Worm (Caenorhabditis elegans) whole organism, young adult: ENCODE measurements around the gene cpt-4.

Experiments used
- B0019.2 ChIP-seq: fragments of 200-800 bp; sonication (Bioruptor generic); conservative IDR thresholded peaks from 2 replicates; pipeline ENCODE4 v1.3.6; 2022; ENCODE audit warnings: missing genetic modification reagents, missing genetic modification characterization, missing compliant biosample characterization
- B0261.1 ChIP-seq: sonication (generic microtip); optimal IDR thresholded peaks from 2 replicates; lab custom pipeline; 2016; ENCODE audit warnings: mild to moderate bottlenecking, missing genetic modification characterization, moderate library complexity, missing compliant biosample characterization
- D2030.7 ChIP-seq: fragments of 200-800 bp; sonication (Bioruptor generic); IDR thresholded peaks from 2 replicates; pipeline ENCODE4 v1.3.6; 2022; ENCODE audit warnings: missing genetic modification reagents, missing genetic modification characterization, missing compliant biosample characterization
- F23B12.7 ChIP-seq: sonication (generic microtip); optimal IDR thresholded peaks from 2 replicates; lab custom pipeline; 2017; ENCODE audit warnings: missing genetic modification characterization, mild to moderate bottlenecking, missing compliant biosample characterization, antibody characterized with exemption, moderate library complexity; ENCODE audit not compliant: insufficient read depth
- Y53F4B.3 ChIP-seq: fragments of 200-800 bp; sonication (Bioruptor generic); IDR thresholded peaks from 2 replicates; pipeline ENCODE4 v1.3.6; 2022; ENCODE audit warnings: missing genetic modification reagents, missing genetic modification characterization, missing compliant biosample characterization
- Y53G8AR.9 ChIP-seq: fragments of 200-800 bp; sonication (Bioruptor generic); conservative IDR thresholded peaks from 2 replicates; pipeline ENCODE4 v1.3.6; 2022; ENCODE audit warnings: missing genetic modification reagents, missing genetic modification characterization, missing compliant biosample characterization
- Y79H2A.3 ChIP-seq: fragments of 200-800 bp; sonication (Bioruptor generic); conservative IDR thresholded peaks from 2 replicates; pipeline ENCODE4 v1.3.6; 2022; ENCODE audit warnings: missing genetic modification reagents, missing genetic modification characterization, missing compliant biosample characterization
- attf-3 ChIP-seq: fragments of 200-800 bp; sonication (Bioruptor generic); conservative IDR thresholded peaks from 2 replicates; pipeline ENCODE4 v1.3.6; 2022; ENCODE audit warnings: missing genetic modification reagents, missing genetic modification characterization, missing compliant biosample characterization
- attf-5 ChIP-seq: fragments of 200-800 bp; sonication (Bioruptor generic); optimal IDR thresholded peaks from 2 replicates; lab custom pipeline; 2018; ENCODE audit warnings: mild to moderate bottlenecking, missing genetic modification characterization, missing compliant biosample characterization
- bed-1 ChIP-seq: fragments of 200-800 bp; sonication (Bioruptor generic); IDR thresholded peaks from 2 replicates; pipeline ENCODE4 v1.3.6; 2022; ENCODE audit warnings: missing genetic modification reagents, missing genetic modification characterization, missing compliant biosample characterization
- bed-2 ChIP-seq: fragments of 200-800 bp; sonication (Bioruptor generic); IDR thresholded peaks from 2 replicates; pipeline ENCODE4 v1.3.6; 2022; ENCODE audit warnings: missing genetic modification reagents, missing genetic modification characterization, missing compliant biosample characterization
- ccch-3 ChIP-seq: fragments of 200-800 bp; sonication (Bioruptor generic); optimal IDR thresholded peaks from 2 replicates; lab custom pipeline; 2018; ENCODE audit warnings: mild to moderate bottlenecking, missing genetic modification characterization, missing compliant biosample characterization
- cebp-1 ChIP-seq, 2 experiments: fragments of 200-800 bp in 1 of 2; sonication (Bioruptor generic) in 1 of 2; sonication (generic microtip) in 1 of 2; IDR thresholded peaks in 1 of 2; optimal IDR thresholded peaks in 1 of 2; 2 replicates each; pipeline versions ENCODE4 v1.3.6 to Lab custom; 2017 to 2022; ENCODE audit warnings: missing compliant biosample characterization in 2 of 2, missing genetic modification characterization in 2 of 2, mild to moderate bottlenecking in 1 of 2, missing genetic modification reagents in 1 of 2, moderate library complexity in 1 of 2
- ceh-100 ChIP-seq: fragments of 200-800 bp; sonication (Bioruptor generic); IDR thresholded peaks from 2 replicates; pipeline ENCODE4 v1.3.6; 2022; ENCODE audit warnings: missing genetic modification reagents, missing genetic modification characterization, missing compliant biosample characterization
- ceh-27 ChIP-seq: fragments of 200-800 bp; sonication (Bioruptor generic); optimal IDR thresholded peaks from 2 replicates; lab custom pipeline; 2018; ENCODE audit warnings: mild to moderate bottlenecking, missing genetic modification characterization, moderate library complexity, missing compliant biosample characterization
- ceh-58 ChIP-seq: fragments of 200-800 bp; sonication (Bioruptor generic); IDR thresholded peaks from 2 replicates; pipeline ENCODE4 v1.3.6; 2022; ENCODE audit warnings: missing genetic modification characterization, missing compliant biosample characterization
- efl-1 ChIP-seq: fragments of 150-350 bp; optimal IDR thresholded peaks from 2 replicates; lab custom pipeline; 2014; ENCODE audit warnings: missing biosample characterization, missing genetic modification reagents, missing genetic modification characterization
- ekl-4 ChIP-seq: fragments of 200-800 bp; sonication (Bioruptor generic); IDR thresholded peaks from 2 replicates; pipeline ENCODE4 v1.3.6; 2022; ENCODE audit warnings: missing genetic modification reagents, missing genetic modification characterization, missing compliant biosample characterization
- fkh-3 ChIP-seq: sonication (generic microtip); optimal IDR thresholded peaks from 2 replicates; lab custom pipeline; 2016; ENCODE audit warnings: mild to moderate bottlenecking, missing genetic modification characterization, missing compliant biosample characterization
- hlh-26 ChIP-seq: fragments of 200-800 bp; sonication (Bioruptor generic); conservative IDR thresholded peaks from 2 replicates; pipeline ENCODE4 v1.3.6; 2022; ENCODE audit warnings: missing genetic modification reagents, missing genetic modification characterization, missing compliant biosample characterization
- hmg-1.2 ChIP-seq: fragments of 200-800 bp; sonication (Bioruptor generic); IDR thresholded peaks from 2 replicates; pipeline ENCODE4 v1.3.6; 2022; ENCODE audit warnings: missing genetic modification reagents, missing genetic modification characterization, missing compliant biosample characterization
- hsf-1 ChIP-seq: fragments of 200-800 bp; sonication (Bioruptor generic); IDR thresholded peaks from 2 replicates; pipeline ENCODE4 v1.3.6; 2022; ENCODE audit warnings: missing genetic modification reagents, missing genetic modification characterization, missing compliant biosample characterization
- lag-1 ChIP-seq: fragments of 200-800 bp; sonication (Bioruptor generic); IDR thresholded peaks from 2 replicates; pipeline ENCODE4 v1.3.6; 2022; ENCODE audit warnings: missing genetic modification reagents, missing genetic modification characterization, missing compliant biosample characterization
- let-526 ChIP-seq: fragments of 200-800 bp; sonication (Bioruptor generic); IDR thresholded peaks from 2 replicates; pipeline ENCODE4 v1.3.6; 2022; ENCODE audit warnings: missing genetic modification reagents, missing genetic modification characterization, missing compliant biosample characterization
- lir-1 ChIP-seq: fragments of 200-800 bp; sonication (Bioruptor generic); conservative IDR thresholded peaks from 2 replicates; pipeline ENCODE4 v1.3.6; 2022; ENCODE audit warnings: missing genetic modification reagents, missing genetic modification characterization, missing compliant biosample characterization
- nhr-179 ChIP-seq: sonication (generic microtip); optimal IDR thresholded peaks from 2 replicates; lab custom pipeline; 2016; ENCODE audit warnings: mild to moderate bottlenecking, missing genetic modification characterization, missing compliant biosample characterization
- nhr-80 ChIP-seq: sonication (generic microtip); optimal IDR thresholded peaks from 2 replicates; lab custom pipeline; 2016; ENCODE audit warnings: missing genetic modification characterization, missing compliant biosample characterization
- nhr-90 ChIP-seq: sonication (generic microtip); optimal IDR thresholded peaks from 2 replicates; lab custom pipeline; 2016; ENCODE audit warnings: missing genotype, mild to moderate bottlenecking, missing genetic modification characterization, missing compliant biosample characterization
- pbrm-1 ChIP-seq: fragments of 200-800 bp; sonication (Bioruptor generic); IDR thresholded peaks from 2 replicates; pipeline ENCODE4 v1.3.6; 2022; ENCODE audit warnings: missing genetic modification reagents, missing genetic modification characterization, missing compliant biosample characterization
- pha-4 ChIP-seq: fragments of 150-350 bp; sonication (generic microtip); optimal IDR thresholded peaks from 2 replicates; lab custom pipeline; 2014; ENCODE audit warnings: missing biosample characterization, missing genetic modification reagents, missing genetic modification characterization
- rec-8 ChIP-seq, 2 experiments: sonication (generic microtip); optimal IDR thresholded peaks; 2 replicates each; lab custom pipeline; 2016; ENCODE audit warnings: mild to moderate bottlenecking in 2 of 2, missing genetic modification characterization in 2 of 2, missing genetic modification reagents in 2 of 2, missing genotype in 2 of 2, missing biosample characterization in 1 of 2, missing compliant biosample characterization in 1 of 2, moderate library complexity in 1 of 2
- rpc-1 ChIP-seq, 2 experiments: fragments of 150-350 bp in 1 of 2; sonication (generic microtip) in 1 of 2; optimal IDR thresholded peaks; 2 replicates each; lab custom pipeline; 2014 to 2018; ENCODE audit warnings: missing biosample characterization in 1 of 2, missing genetic modification characterization in 1 of 2, missing genetic modification reagents in 1 of 2, missing genotype in 1 of 2
- sea-2 ChIP-seq: fragments of 200-800 bp; sonication (Bioruptor generic); IDR thresholded peaks from 2 replicates; pipeline ENCODE4 v1.3.6; 2022; ENCODE audit warnings: missing genetic modification characterization, missing compliant biosample characterization
- snpc-3.4 ChIP-seq: sonication (generic microtip); optimal IDR thresholded peaks from 2 replicates; lab custom pipeline; 2017; ENCODE audit warnings: missing genetic modification characterization, mild to moderate bottlenecking, missing compliant biosample characterization, antibody characterized with exemption, moderate library complexity, missing genotype, missing genetic modification reagents
- snpc-4 ChIP-seq, 5 experiments: fragments of 150-350 bp in 1 of 5; sonication (generic microtip) in 4 of 5; optimal IDR thresholded peaks; 2 replicates each; lab custom pipeline; 2014 to 2018; ENCODE audit warnings: missing genetic modification characterization in 5 of 5, missing biosample characterization in 3 of 5, antibody characterized with exemption in 2 of 5, mild to moderate bottlenecking in 2 of 5, missing compliant biosample characterization in 2 of 5, missing genotype in 2 of 5, moderate library complexity in 2 of 5, missing genetic modification reagents in 1 of 5
- somi-1 ChIP-seq: fragments of 200-800 bp; sonication (Bioruptor generic); optimal IDR thresholded peaks from 2 replicates; lab custom pipeline; 2018; ENCODE audit warnings: mild to moderate bottlenecking, missing genetic modification characterization, missing compliant biosample characterization
- tlf-1 ChIP-seq: fragments of 200-800 bp; sonication (Bioruptor generic); optimal IDR thresholded peaks from 2 replicates; lab custom pipeline; 2018; ENCODE audit warnings: mild to moderate bottlenecking, missing genetic modification characterization, missing compliant biosample characterization
- ztf-18 ChIP-seq: sonication (generic microtip); optimal IDR thresholded peaks from 2 replicates; lab custom pipeline; 2016; ENCODE audit warnings: missing genotype, mild to moderate bottlenecking, missing genetic modification characterization, missing compliant biosample characterization
- ztf-26 ChIP-seq: sonication (generic microtip); optimal IDR thresholded peaks from 2 replicates; lab custom pipeline; 2017; ENCODE audit warnings: missing genetic modification characterization, missing compliant biosample characterization

cpt-4 gene

ce11 chrV:5032176-5032575, 4.7 kb upstream of the cpt-4 start:
- no peak for TF ChIP-seq ztf-26 (tag; lab: Kevin White, UChicago)
- no peak for TF ChIP-seq ccch-3 (GFP tag; lab: Kevin White, UChicago)
- no peak for TF ChIP-seq hsf-1 (GFP tag; lab: Robert Waterston, UW)
- no peak for TF ChIP-seq lir-1 (GFP tag; lab: Robert Waterston, UW)
- TF ChIP-seq somi-1, result peak; percentile 17
- TF ChIP-seq snpc-3.4 (tag; lab: Kevin White, UChicago), result no peak
- no peak for TF ChIP-seq nhr-90 (tag; lab: Kevin White, UChicago)
- no peak for TF ChIP-seq cebp-1 (GFP tag; IDR thresholded peaks at IDR 0.05; lab: Robert Waterston, UW)
- TF ChIP-seq cebp-1 (tag; optimal IDR thresholded peaks at IDR 0.05; lab: Kevin White, UChicago), result peak; percentile 34
- TF ChIP-seq Y53G8AR.9 (GFP tag; lab: Robert Waterston, UW), result no peak
- peak; percentile 35 for TF ChIP-seq nhr-80 (tag; lab: Kevin White, UChicago)
- no peak for TF ChIP-seq attf-3 (GFP tag; lab: Robert Waterston, UW)
- TF ChIP-seq D2030.7, result no peak
- no peak for TF ChIP-seq Y53F4B.3 (GFP tag; lab: Robert Waterston, UW)
- no peak for TF ChIP-seq pha-4 (tag; lab: Kevin White, UChicago)
- no peak for TF ChIP-seq ztf-18 (tag; lab: Kevin White, UChicago)
- peak; percentile 63; the same call in 1 of the 2 replicates for TF ChIP-seq hmg-1.2 (GFP tag; lab: Robert Waterston, UW)
- no peak for TF ChIP-seq F23B12.7
- TF ChIP-seq lag-1 (GFP tag; lab: Robert Waterston, UW), result no peak
- TF ChIP-seq rec-8 (tag; optimal IDR thresholded peaks at IDR 0.05; lab: Kevin White, UChicago), result no peak
- no peak for TF ChIP-seq ceh-100 (GFP tag; lab: Robert Waterston, UW)
- no peak for TF ChIP-seq Y79H2A.3 (GFP tag; lab: Robert Waterston, UW)
- no peak for TF ChIP-seq ekl-4 (GFP tag; lab: Robert Waterston, UW)
- TF ChIP-seq ceh-27 (GFP tag; lab: Kevin White, UChicago), result no peak
- TF ChIP-seq B0261.1 (tag; lab: Kevin White, UChicago), result no peak
- TF ChIP-seq efl-1 (GFP tag; lab: Kevin White, UChicago), result no peak
- no peak for TF ChIP-seq bed-1 (GFP tag; lab: Robert Waterston, UW)
- TF ChIP-seq nhr-179 (tag; lab: Kevin White, UChicago), result no peak
- TF ChIP-seq sea-2 (GFP tag; lab: Robert Waterston, UW), result no peak
- TF ChIP-seq hlh-26 (GFP tag; lab: Robert Waterston, UW), result no peak
- no peak for TF ChIP-seq fkh-3 (tag; lab: Kevin White, UChicago)
- TF ChIP-seq pbrm-1, result no peak
- TF ChIP-seq tlf-1, result no peak
- TF ChIP-seq rpc-1 (optimal IDR thresholded peaks at IDR 0.05; lab: Kevin White, UChicago), result no peak
- TF ChIP-seq rpc-1 (tag; optimal IDR thresholded peaks at IDR 0.05; lab: Kevin White, UChicago), result no peak
- TF ChIP-seq B0019.2 (GFP tag; lab: Robert Waterston, UW), result no peak
- no peak for TF ChIP-seq attf-5
- no peak for TF ChIP-seq snpc-4 (GFP tag; optimal IDR thresholded peaks at IDR 0.05; lab: Kevin White, UChicago)
- no peak for TF ChIP-seq snpc-4 (tag; optimal IDR thresholded peaks at IDR 0.05; lab: Kevin White, UChicago)
- no peak for TF ChIP-seq bed-2 (GFP tag; lab: Robert Waterston, UW)
- TF ChIP-seq ceh-58 (GFP tag; lab: Robert Waterston, UW), result no peak
- TF ChIP-seq let-526 (GFP tag; lab: Robert Waterston, UW), result 0 out of 2 replicates have a peak, but pooled peaks have one; percentile 55
- TF ChIP-seq, all 124 proteins: peak for 5
